Worm (Caenorhabditis elegans) whole organism, late embryonic: Measurements from ENCODE around the gene glb-14.

ENCODE experiments used
- fax-1 ChIP-seq: sonication (generic microtip); optimal IDR thresholded peaks from 2 replicates; lab custom pipeline; 2016; ENCODE audit warnings: missing genotype, missing genetic modification characterization, missing compliant biosample characterization
- npax-4 ChIP-seq: sonication (generic microtip); optimal IDR thresholded peaks from 2 replicates; lab custom pipeline; 2016; ENCODE audit warnings: missing genetic modification characterization, missing compliant biosample characterization

DNA sequence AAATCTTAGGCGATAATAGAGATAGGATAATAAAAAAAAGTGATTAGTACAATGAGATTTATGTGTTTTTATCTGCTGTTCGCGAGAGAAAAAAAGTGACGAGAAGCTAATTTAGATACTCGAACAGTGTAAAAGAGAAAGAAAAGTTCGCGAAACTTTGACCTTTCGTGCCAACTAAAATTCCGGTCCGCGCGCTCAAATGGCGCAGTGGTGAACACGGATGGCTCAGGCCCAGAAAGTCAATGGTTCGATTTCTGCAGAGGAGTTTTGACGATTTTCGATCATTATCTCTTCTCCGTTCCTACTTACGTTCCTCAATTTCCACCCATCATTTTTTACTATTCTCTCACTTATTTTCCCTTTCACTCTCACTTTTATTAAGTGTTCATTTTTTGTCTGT is 28.3 kb downstream of the glb-14 start:
- TF ChIP-seq npax-4 (tag; lab: Kevin White, UChicago) (no peak), fax-1 (tag; lab: Kevin White, UChicago) (no peak)
